Worm (Caenorhabditis elegans): Measurements from ENCODE around the gene spd-3.

DNA sequence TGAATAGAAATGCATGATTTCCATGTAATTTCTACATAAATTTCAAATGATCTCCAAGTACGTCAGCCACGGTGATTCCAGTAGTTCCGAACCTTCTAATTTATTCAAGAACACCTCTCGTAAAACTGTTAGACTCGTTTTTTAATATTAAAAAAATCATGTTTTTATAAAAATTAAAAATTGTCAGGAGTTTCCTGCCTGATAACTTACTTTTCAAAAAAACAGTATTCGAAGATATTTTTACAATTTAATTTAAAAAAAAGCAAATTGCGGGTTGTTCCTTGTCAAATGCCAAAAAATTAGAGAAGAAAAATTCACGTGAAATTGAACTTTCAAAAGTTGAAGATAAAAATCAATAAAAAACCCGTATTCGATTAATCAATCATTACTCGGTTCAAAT lies 33.0 kb downstream of the spd-3 start, which contains the start of the genes C17H12.3 and C17H12.12:
- no peak for TF ChIP-seq unc-62 (GFP tag; optimal IDR thresholded peaks at IDR 0.05)
- TF ChIP-seq elt-1 (tag; optimal IDR thresholded peaks at IDR 0.05): no peak
- no peak for TF ChIP-seq snpc-4 (tag; optimal IDR thresholded peaks at IDR 0.05)
- TF ChIP-seq unc-39 (tag; optimal IDR thresholded peaks at IDR 0.05): no peak
- TF ChIP-seq egl-27 (tag; optimal IDR thresholded peaks at IDR 0.05): no peak
- TF ChIP-seq skn-1 (tag; optimal IDR thresholded peaks at IDR 0.05): no peak
- no peak for TF ChIP-seq aly-2 (tag; optimal IDR thresholded peaks at IDR 0.05)
- no peak for TF ChIP-seq mdl-1 (tag; optimal IDR thresholded peaks at IDR 0.05)
- TF ChIP-seq elt-3 (tag; optimal IDR thresholded peaks at IDR 0.05): no peak
- TF ChIP-seq nhr-129 (tag; optimal IDR thresholded peaks at IDR 0.05): no peak

All from whole organism, L2 larva.